Fruit fly (Drosophila melanogaster): ENCODE results near the gene CG31674.

The CG31674 gene

dm6 chr2L:20805624-20806339, 25.3 kb upstream of the CG31674 start (continued):
- peak; percentile 98 for TF ChIP-seq Ptx1 (GFP tag; IDR thresholded peaks at IDR 0.05)
- peak; percentile 87 for TF ChIP-seq peb (GFP tag; IDR thresholded peaks at IDR 0.05)
- peak; percentile 93 for TF ChIP-seq Aef1 (GFP tag; IDR thresholded peaks at IDR 0.05)
- TF ChIP-seq tgo (GFP tag; IDR thresholded peaks at IDR 0.05), result peak; percentile 94
- no peak for TF ChIP-seq pan (optimal IDR thresholded peaks at IDR 0.05)
- peak in 1 of 2 experiments; percentile 96 for TF ChIP-seq pan (GFP tag; optimal IDR thresholded peaks at IDR 0.05 in 1 of 2, IDR thresholded peaks at IDR 0.05 in 1 of 2)
- peak; percentile 88 for TF ChIP-seq chn (GFP tag; optimal IDR thresholded peaks at IDR 0.05)
- TF ChIP-seq ase (GFP tag; IDR thresholded peaks at IDR 0.05), result peak; percentile 93
- peak; percentile 100 for TF ChIP-seq D19B (GFP tag; optimal IDR thresholded peaks at IDR 0.05)
- TF ChIP-seq CG14667 (GFP tag; IDR thresholded peaks at IDR 0.05), result peak; percentile 91
- peak; percentile 92 for TF ChIP-seq CG6854 (GFP tag; optimal IDR thresholded peaks at IDR 0.05)
- TF ChIP-seq NC2β (GFP tag; optimal IDR thresholded peaks at IDR 0.05), result peak; percentile 78
- peak; percentile 88 for TF ChIP-seq CG4328 (GFP tag; optimal IDR thresholded peaks at IDR 0.05)
- peak; percentile 96 for TF ChIP-seq CG9727 (GFP tag; optimal IDR thresholded peaks at IDR 0.05)
- peak; percentile 96 for TF ChIP-seq CG14014 (GFP tag; IDR thresholded peaks at IDR 0.05)
- TF ChIP-seq NFAT (GFP tag; IDR thresholded peaks at IDR 0.05), result peak; percentile 90
- peak; percentile 91 for TF ChIP-seq CG13123 (GFP tag; optimal IDR thresholded peaks at IDR 0.05)
- peak; percentile 80 for TF ChIP-seq mirr (GFP tag; optimal IDR thresholded peaks at IDR 0.05)
- peak; percentile 96 for TF ChIP-seq run (tag; optimal IDR thresholded peaks at IDR 0.05)
- peak; percentile 52 for TF ChIP-seq CG10565 (GFP tag; optimal IDR thresholded peaks at IDR 0.05)
- TF ChIP-seq wor (GFP tag; IDR thresholded peaks at IDR 0.05), result peak; percentile 92
- peak; percentile 73; the same call in 1 of the 2 replicates for TF ChIP-seq CG10321 (GFP tag; IDR thresholded peaks at IDR 0.05)
- peak; percentile 86 for TF ChIP-seq Jarid2 (GFP tag; optimal IDR thresholded peaks at IDR 0.05)
- peak; percentile 83 for TF ChIP-seq HLH54F (GFP tag; optimal IDR thresholded peaks at IDR 0.05)
- peak; percentile 94 for TF ChIP-seq CG2889 (GFP tag; IDR thresholded peaks at IDR 0.05)
- peak; percentile 98 for TF ChIP-seq gcm (GFP tag; optimal IDR thresholded peaks at IDR 0.05)
- peak; percentile 76 to 97 for TF ChIP-seq Hr51 (GFP tag; optimal IDR thresholded peaks at IDR 0.05)
- peak; percentile 94 for TF ChIP-seq CG32772 (GFP tag; IDR thresholded peaks at IDR 0.05)
- peak; percentile 95 for TF ChIP-seq CG2875 (GFP tag; optimal IDR thresholded peaks at IDR 0.05)
- peak in 1 of 2 experiments; percentile 94 for TF ChIP-seq Eip74EF (GFP tag; optimal IDR thresholded peaks at IDR 0.05)
- peak; percentile 39 for TF ChIP-seq Myb (GFP tag; optimal IDR thresholded peaks at IDR 0.05)
- peak; percentile 32 for TF ChIP-seq shn (GFP tag; optimal IDR thresholded peaks at IDR 0.05)
- peak; percentile 97 for TF ChIP-seq CoRest (tag; optimal IDR thresholded peaks at IDR 0.05)
- peak in 1 of 2 experiments; percentile 81 for TF ChIP-seq Hr78 (GFP tag; optimal IDR thresholded peaks at IDR 0.05)
- peak; percentile 84 for TF ChIP-seq trh (GFP tag; optimal IDR thresholded peaks at IDR 0.05)
- peak; percentile 89 for TF ChIP-seq ro (GFP tag; IDR thresholded peaks at IDR 0.05)
- TF ChIP-seq Trl (optimal IDR thresholded peaks at IDR 0.05), result no peak
- TF ChIP-seq Trl (GFP tag; optimal IDR thresholded peaks at IDR 0.05), result peak; percentile 54
- TF ChIP-seq CG3407 (GFP tag; optimal IDR thresholded peaks at IDR 0.05), result peak; percentile 91
- peak; percentile 86 for TF ChIP-seq zen (tag; optimal IDR thresholded peaks at IDR 0.05)
- peak; percentile 82 for TF ChIP-seq Drgx (GFP tag; IDR thresholded peaks at IDR 0.05)
- TF ChIP-seq CG17361 (GFP tag; IDR thresholded peaks at IDR 0.05), result peak; percentile 96
- TF ChIP-seq Hsf (GFP tag; optimal IDR thresholded peaks at IDR 0.05), result peak; percentile 94
- peak; percentile 95 for TF ChIP-seq CG13424 (tag; optimal IDR thresholded peaks at IDR 0.05)
- TF ChIP-seq Side (GFP tag; optimal IDR thresholded peaks at IDR 0.05), result peak; percentile 62
- TF ChIP-seq PHDP (tag; optimal IDR thresholded peaks at IDR 0.05), result peak; percentile 97
- peak; percentile 94 for TF ChIP-seq Ada2b (GFP tag; IDR thresholded peaks at IDR 0.05)
- peak; percentile 81 for TF ChIP-seq sim (GFP tag; IDR thresholded peaks at IDR 0.05)
- TF ChIP-seq gt (GFP tag; IDR thresholded peaks at IDR 0.05), result peak; percentile 75
- TF ChIP-seq salm (tag; optimal IDR thresholded peaks at IDR 0.05), result peak; percentile 92

All from whole organism, embryonic.